Worm (Caenorhabditis elegans): ENCODE measurements around the gene eak-4.

DNA sequence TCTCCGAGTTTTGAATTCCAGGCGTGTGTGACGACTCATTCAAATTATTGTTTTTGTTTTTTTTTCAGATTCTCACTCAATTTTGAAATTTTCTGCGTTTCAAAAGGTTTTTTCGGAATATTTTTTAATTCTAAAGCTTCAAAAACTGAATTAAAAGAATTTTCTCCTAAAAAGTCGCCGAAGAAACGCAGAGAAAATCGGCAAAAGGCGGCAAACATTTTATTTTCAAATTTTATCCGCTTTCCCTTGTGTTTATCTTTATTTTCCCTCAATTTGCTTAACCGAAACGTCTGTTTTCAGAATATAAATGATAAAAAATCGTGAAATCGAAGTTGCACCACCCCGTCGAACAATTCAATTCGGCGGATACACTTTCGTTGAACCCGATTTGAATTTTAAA, 34.8 kb downstream of the eak-4 start, which contains the start of gene him-6:
- no peak for TF ChIP-seq C38D4.7 (GFP tag; optimal IDR thresholded peaks at IDR 0.05)
- no peak for TF ChIP-seq unc-42 (tag; optimal IDR thresholded peaks at IDR 0.05)
- TF ChIP-seq ceh-48 (tag; optimal IDR thresholded peaks at IDR 0.05): no peak
- TF ChIP-seq dmd-4 (tag; optimal IDR thresholded peaks at IDR 0.05; ENCODE audit: borderline replicate concordance): no peak
- TF ChIP-seq pha-4 (tag; optimal IDR thresholded peaks at IDR 0.05): no peak
